Worm (Caenorhabditis elegans) whole organism, young adult: ENCODE measurements around the gene C11G10.1.
A peak's percentile ranks its signal among the peaks of the same experiment; 100 is the strongest.

ENCODE experiments used
- B0019.2 ChIP-seq: fragments of 200-800 bp; sonication (Bioruptor generic); conservative IDR thresholded peaks from 2 replicates; pipeline ENCODE4 v1.3.6; 2022; ENCODE audit warnings: missing genetic modification reagents, missing genetic modification characterization, missing compliant biosample characterization
- C17E4.6 ChIP-seq: fragments of 200-800 bp; sonication (Bioruptor generic); IDR thresholded peaks from 2 replicates; pipeline ENCODE4 v1.3.6; 2022; ENCODE audit warnings: missing genetic modification reagents, missing genetic modification characterization, missing compliant biosample characterization
- D2030.7 ChIP-seq: fragments of 200-800 bp; sonication (Bioruptor generic); IDR thresholded peaks from 2 replicates; pipeline ENCODE4 v1.3.6; 2022; ENCODE audit warnings: missing genetic modification reagents, missing genetic modification characterization, missing compliant biosample characterization
- F55B11.4 ChIP-seq: sonication (generic microtip); optimal IDR thresholded peaks from 2 replicates; lab custom pipeline; 2016; ENCODE audit warnings: missing compliant biosample characterization, missing genetic modification characterization, borderline replicate concordance; ENCODE audit not compliant: insufficient read depth
- F57A8.1 ChIP-seq: fragments of 200-800 bp; sonication (Bioruptor generic); optimal IDR thresholded peaks from 2 replicates; lab custom pipeline; 2018; ENCODE audit warnings: mild to moderate bottlenecking, missing genetic modification characterization, moderate library complexity, missing compliant biosample characterization
- K12H6.12 ChIP-seq: fragments of 200-800 bp; sonication (Bioruptor generic); optimal IDR thresholded peaks from 2 replicates; lab custom pipeline; 2018; ENCODE audit warnings: mild to moderate bottlenecking, missing genetic modification characterization, missing compliant biosample characterization
- Y79H2A.3 ChIP-seq: fragments of 200-800 bp; sonication (Bioruptor generic); conservative IDR thresholded peaks from 2 replicates; pipeline ENCODE4 v1.3.6; 2022; ENCODE audit warnings: missing genetic modification reagents, missing genetic modification characterization, missing compliant biosample characterization
- akir-1 ChIP-seq: fragments of 200-800 bp; sonication (Bioruptor generic); optimal IDR thresholded peaks from 2 replicates; lab custom pipeline; 2018; ENCODE audit warnings: mild to moderate bottlenecking, missing genetic modification characterization, moderate library complexity, missing compliant biosample characterization
- attf-5 ChIP-seq: fragments of 200-800 bp; sonication (Bioruptor generic); optimal IDR thresholded peaks from 2 replicates; lab custom pipeline; 2018; ENCODE audit warnings: mild to moderate bottlenecking, missing genetic modification characterization, missing compliant biosample characterization
- ccch-3 ChIP-seq: fragments of 200-800 bp; sonication (Bioruptor generic); optimal IDR thresholded peaks from 2 replicates; lab custom pipeline; 2018; ENCODE audit warnings: mild to moderate bottlenecking, missing genetic modification characterization, missing compliant biosample characterization
- ceh-100 ChIP-seq: fragments of 200-800 bp; sonication (Bioruptor generic); IDR thresholded peaks from 2 replicates; pipeline ENCODE4 v1.3.6; 2022; ENCODE audit warnings: missing genetic modification reagents, missing genetic modification characterization, missing compliant biosample characterization
- ceh-27 ChIP-seq: fragments of 200-800 bp; sonication (Bioruptor generic); optimal IDR thresholded peaks from 2 replicates; lab custom pipeline; 2018; ENCODE audit warnings: mild to moderate bottlenecking, missing genetic modification characterization, moderate library complexity, missing compliant biosample characterization
- ceh-58 ChIP-seq: fragments of 200-800 bp; sonication (Bioruptor generic); IDR thresholded peaks from 2 replicates; pipeline ENCODE4 v1.3.6; 2022; ENCODE audit warnings: missing genetic modification characterization, missing compliant biosample characterization
- ceh-91 ChIP-seq: fragments of 200-800 bp; sonication (Bioruptor generic); IDR thresholded peaks from 2 replicates; pipeline ENCODE4 v1.3.6; 2022; ENCODE audit warnings: missing genetic modification reagents, missing genetic modification characterization, missing compliant biosample characterization
- egl-18 ChIP-seq: fragments of 200-800 bp; sonication (Bioruptor generic); IDR thresholded peaks from 2 replicates; pipeline ENCODE4 v1.3.6; 2022; ENCODE audit warnings: missing genetic modification reagents, missing genetic modification characterization, missing compliant biosample characterization
- egl-44 ChIP-seq: fragments of 200-800 bp; sonication (Bioruptor generic); IDR thresholded peaks from 2 replicates; pipeline ENCODE4 v1.3.6; 2022; ENCODE audit warnings: missing genetic modification reagents, missing genetic modification characterization, missing compliant biosample characterization
- egrh-3 ChIP-seq: fragments of 200-800 bp; sonication (Bioruptor generic); IDR thresholded peaks from 2 replicates; pipeline ENCODE4 v1.3.6; 2022; ENCODE audit warnings: missing genetic modification reagents, missing genetic modification characterization, missing compliant biosample characterization
- ets-4 ChIP-seq: fragments of 200-800 bp; sonication (Bioruptor generic); optimal IDR thresholded peaks from 2 replicates; lab custom pipeline; 2018; ENCODE audit warnings: mild to moderate bottlenecking, missing genetic modification characterization, missing compliant biosample characterization
- gei-17 ChIP-seq: fragments of 200-800 bp; sonication (Bioruptor generic); optimal IDR thresholded peaks from 2 replicates; lab custom pipeline; 2018; ENCODE audit warnings: mild to moderate bottlenecking, missing genetic modification characterization, missing compliant biosample characterization
- him-1 ChIP-seq: sonication (generic microtip); optimal IDR thresholded peaks from 2 replicates; lab custom pipeline; 2016; ENCODE audit warnings: missing genotype, missing genetic modification reagents, missing genetic modification characterization, missing compliant biosample characterization
- hlh-26 ChIP-seq: fragments of 200-800 bp; sonication (Bioruptor generic); conservative IDR thresholded peaks from 2 replicates; pipeline ENCODE4 v1.3.6; 2022; ENCODE audit warnings: missing genetic modification reagents, missing genetic modification characterization, missing compliant biosample characterization
- hsf-1 ChIP-seq: fragments of 200-800 bp; sonication (Bioruptor generic); IDR thresholded peaks from 2 replicates; pipeline ENCODE4 v1.3.6; 2022; ENCODE audit warnings: missing genetic modification reagents, missing genetic modification characterization, missing compliant biosample characterization
- lag-1 ChIP-seq: fragments of 200-800 bp; sonication (Bioruptor generic); IDR thresholded peaks from 2 replicates; pipeline ENCODE4 v1.3.6; 2022; ENCODE audit warnings: missing genetic modification reagents, missing genetic modification characterization, missing compliant biosample characterization
- let-526 ChIP-seq: fragments of 200-800 bp; sonication (Bioruptor generic); IDR thresholded peaks from 2 replicates; pipeline ENCODE4 v1.3.6; 2022; ENCODE audit warnings: missing genetic modification reagents, missing genetic modification characterization, missing compliant biosample characterization
- lin-26 ChIP-seq: fragments of 200-800 bp; sonication (Bioruptor generic); IDR thresholded peaks from 2 replicates; pipeline ENCODE4 v1.3.6; 2022; ENCODE audit warnings: missing genetic modification reagents, missing genetic modification characterization, missing compliant biosample characterization
- lin-40 ChIP-seq: sonication (generic microtip); optimal IDR thresholded peaks from 2 replicates; lab custom pipeline; 2016; ENCODE audit warnings: missing genetic modification characterization, mild to moderate bottlenecking, missing compliant biosample characterization, missing genotype, missing genetic modification reagents
- lsl-1 ChIP-seq: fragments of 200-800 bp; sonication (Bioruptor generic); optimal IDR thresholded peaks from 2 replicates; lab custom pipeline; 2018; ENCODE audit warnings: mild to moderate bottlenecking, missing genetic modification characterization, moderate library complexity, missing compliant biosample characterization
- lsy-27 ChIP-seq: sonication (generic microtip); optimal IDR thresholded peaks from 2 replicates; lab custom pipeline; 2017; ENCODE audit warnings: missing genetic modification characterization, mild to moderate bottlenecking, missing compliant biosample characterization, antibody characterized with exemption, missing genotype, borderline replicate concordance; ENCODE audit not compliant: insufficient read depth
- madf-6 ChIP-seq: fragments of 200-800 bp; sonication (Bioruptor generic); IDR thresholded peaks from 2 replicates; pipeline ENCODE4 v1.3.6; 2022; ENCODE audit warnings: missing genetic modification reagents, missing genetic modification characterization, missing compliant biosample characterization
- mxl-1 ChIP-seq: sonication (generic microtip); optimal IDR thresholded peaks from 2 replicates; lab custom pipeline; 2016; ENCODE audit warnings: missing genetic modification characterization, missing compliant biosample characterization
- nfyb-1 ChIP-seq: fragments of 200-800 bp; sonication (Bioruptor generic); IDR thresholded peaks from 2 replicates; pipeline ENCODE4 v1.3.6; 2022; ENCODE audit warnings: missing genetic modification reagents, missing genetic modification characterization, missing compliant biosample characterization
- nhr-120 ChIP-seq: fragments of 200-800 bp; sonication (Bioruptor generic); IDR thresholded peaks from 2 replicates; pipeline ENCODE4 v1.3.6; 2022; ENCODE audit warnings: missing genetic modification characterization, missing compliant biosample characterization
- nhr-80 ChIP-seq: sonication (generic microtip); optimal IDR thresholded peaks from 2 replicates; lab custom pipeline; 2016; ENCODE audit warnings: missing genetic modification characterization, missing compliant biosample characterization
- nhr-90 ChIP-seq: sonication (generic microtip); optimal IDR thresholded peaks from 2 replicates; lab custom pipeline; 2016; ENCODE audit warnings: missing genotype, mild to moderate bottlenecking, missing genetic modification characterization, missing compliant biosample characterization
- pha-4 ChIP-seq: fragments of 150-350 bp; sonication (generic microtip); optimal IDR thresholded peaks from 2 replicates; lab custom pipeline; 2014; ENCODE audit warnings: missing biosample characterization, missing genetic modification reagents, missing genetic modification characterization
- rcor-1 ChIP-seq: fragments of 200-800 bp; sonication (Bioruptor generic); IDR thresholded peaks from 2 replicates; pipeline ENCODE4 v1.3.6; 2022; ENCODE audit warnings: missing genetic modification reagents, missing genetic modification characterization, missing compliant biosample characterization
- repo-1 ChIP-seq: sonication (generic microtip); optimal IDR thresholded peaks from 2 replicates; lab custom pipeline; 2017; ENCODE audit warnings: mild to moderate bottlenecking, missing genetic modification characterization, missing compliant biosample characterization
- rpc-1 ChIP-seq, 2 experiments: fragments of 150-350 bp in 1 of 2; sonication (generic microtip) in 1 of 2; optimal IDR thresholded peaks; 2 replicates each; lab custom pipeline; 2014 to 2018; ENCODE audit warnings: missing biosample characterization in 1 of 2, missing genetic modification characterization in 1 of 2, missing genetic modification reagents in 1 of 2, missing genotype in 1 of 2
- sea-2 ChIP-seq: fragments of 200-800 bp; sonication (Bioruptor generic); IDR thresholded peaks from 2 replicates; pipeline ENCODE4 v1.3.6; 2022; ENCODE audit warnings: missing genetic modification characterization, missing compliant biosample characterization
- tbp1 ChIP-seq: fragments of 200-800 bp; sonication (Bioruptor generic); optimal IDR thresholded peaks from 2 replicates; lab custom pipeline; 2018; ENCODE audit warnings: mild to moderate bottlenecking, missing genetic modification characterization, missing compliant biosample characterization
- unc-62 ChIP-seq: fragments of 150-350 bp; optimal IDR thresholded peaks from 2 replicates; lab custom pipeline; 2014; ENCODE audit warnings: missing biosample characterization, missing genetic modification reagents, missing genetic modification characterization
- ztf-18 ChIP-seq: sonication (generic microtip); optimal IDR thresholded peaks from 2 replicates; lab custom pipeline; 2016; ENCODE audit warnings: missing genotype, mild to moderate bottlenecking, missing genetic modification characterization, missing compliant biosample characterization
- ztf-3 ChIP-seq: fragments of 200-800 bp; sonication (Bioruptor generic); optimal IDR thresholded peaks from 2 replicates; lab custom pipeline; 2018; ENCODE audit warnings: mild to moderate bottlenecking, missing genetic modification characterization, missing compliant biosample characterization

Gene C11G10.1

DNA sequence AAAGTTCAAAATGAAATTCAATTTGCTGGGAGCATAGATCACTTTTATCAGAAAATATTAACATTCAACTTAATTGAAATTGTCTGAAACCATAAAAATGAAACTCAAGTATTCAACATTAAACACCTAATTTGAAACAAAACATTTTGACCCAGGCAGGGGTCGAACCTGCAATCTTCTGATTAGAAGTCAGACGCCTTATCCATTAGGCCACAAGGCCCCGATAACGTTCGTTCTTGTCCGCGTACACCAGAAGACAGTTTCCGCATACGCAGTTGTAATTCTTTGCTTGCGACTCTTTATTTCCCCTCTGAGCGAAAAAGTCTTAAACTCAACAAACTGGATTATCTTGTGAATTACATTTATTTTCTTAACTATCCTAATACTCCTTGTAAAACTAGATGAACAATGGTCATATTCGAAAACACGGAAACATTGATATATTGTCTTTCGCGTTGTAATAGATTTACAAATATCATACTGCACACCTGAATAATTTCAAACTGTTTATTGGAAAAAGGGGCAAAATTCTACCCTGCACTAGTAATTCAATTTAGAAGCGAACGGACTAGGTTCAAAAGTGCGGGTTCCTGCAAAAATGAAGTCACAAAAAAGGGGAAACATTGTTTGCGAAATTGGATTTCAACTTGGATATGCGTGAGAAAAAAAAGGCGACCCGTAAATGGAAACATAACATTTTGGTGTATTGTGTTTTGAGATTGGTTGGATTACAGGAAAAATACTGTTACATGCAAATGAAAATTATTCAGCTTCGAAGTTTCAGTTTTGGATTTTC lies 11.9 kb downstream of the C11G10.1 start (continued):
- TF ChIP-seq B0019.2 (GFP tag; lab: Robert Waterston, UW) (no peak), ztf-18 (tag; lab: Kevin White, UChicago) (peak; percentile 64), him-1 (peak; percentile 64), nhr-120 (no peak), attf-5 (GFP tag; lab: Kevin White, UChicago) (peak; percentile 38), pha-4 (no peak), ceh-27 (GFP tag; lab: Kevin White, UChicago) (no peak), C17E4.6 (GFP tag; lab: Robert Waterston, UW) (no peak), ets-4 (no peak), nhr-80 (tag; lab: Kevin White, UChicago) (peak; percentile 25), lsy-27 (no peak), unc-62 (no peak), F57A8.1 (GFP tag; lab: Kevin White, UChicago) (no peak), K12H6.12 (no peak), repo-1 (no peak), sea-2 (GFP tag; lab: Robert Waterston, UW) (no peak), ceh-91 (GFP tag; lab: Robert Waterston, UW) (no peak), mxl-1 (no peak), egl-18 (no peak), hlh-26 (no peak), hsf-1 (no peak), madf-6 (peak; percentile 22; the same call in 1 of the 2 replicates), lin-26 (GFP tag; lab: Robert Waterston, UW) (peak; percentile 92), gei-17 (no peak), egrh-3 (GFP tag; lab: Robert Waterston, UW) (no peak), Y79H2A.3 (GFP tag; lab: Robert Waterston, UW) (no peak), nhr-90 (peak; percentile 61), let-526 (GFP tag; lab: Robert Waterston, UW) (no peak), rcor-1 (GFP tag; lab: Robert Waterston, UW) (0 out of 2 replicates have a peak, but pooled peaks have one; percentile 19), ceh-100 (GFP tag; lab: Robert Waterston, UW) (no peak), ccch-3 (GFP tag; lab: Kevin White, UChicago) (no peak), rpc-1 (optimal IDR thresholded peaks at IDR 0.05; lab: Kevin White, UChicago) (peak; percentile 91), rpc-1 (tag; optimal IDR thresholded peaks at IDR 0.05; lab: Kevin White, UChicago) (peak; percentile 97), ztf-3 (no peak), ceh-58 (no peak), lag-1 (GFP tag; lab: Robert Waterston, UW) (no peak), D2030.7 (GFP tag; lab: Robert Waterston, UW) (peak; percentile 68), egl-44 (GFP tag; lab: Robert Waterston, UW) (peak; percentile 65; the same call in 1 of the 2 replicates)

DNA sequence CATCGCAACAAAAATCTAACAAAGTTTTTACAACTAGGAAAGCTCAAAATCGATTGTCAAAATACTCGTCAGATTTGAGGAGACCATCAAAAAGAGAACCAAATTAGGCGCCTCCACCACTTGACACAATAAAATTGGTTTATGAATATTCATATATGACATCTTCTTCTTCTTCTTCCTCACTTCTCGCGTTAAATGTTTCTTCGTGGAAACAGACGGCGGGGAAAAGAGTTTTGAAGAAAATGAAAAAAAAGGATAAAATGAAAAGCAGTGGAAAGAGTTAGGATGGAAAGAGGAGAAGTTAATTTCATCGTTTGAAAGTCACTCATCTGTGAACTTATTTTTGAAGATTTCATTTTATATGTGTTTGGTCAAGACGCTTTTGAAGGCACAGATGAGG lies 23.6 kb downstream of the C11G10.1 start:
- no peak for TF ChIP-seq tbp1 (GFP tag; lab: Kevin White, UChicago)
- TF ChIP-seq nfyb-1 (GFP tag; lab: Robert Waterston, UW) = no peak
- TF ChIP-seq lsl-1 (GFP tag; lab: Kevin White, UChicago) = no peak
- TF ChIP-seq ceh-27 (GFP tag; lab: Kevin White, UChicago) = no peak
- TF ChIP-seq lin-40 (tag; lab: Kevin White, UChicago) = no peak
- TF ChIP-seq F55B11.4 (tag; lab: Kevin White, UChicago) = no peak
- no peak for TF ChIP-seq lin-26 (GFP tag; lab: Robert Waterston, UW)
- no peak for TF ChIP-seq akir-1
- no peak for TF ChIP-seq mxl-1
